Fruit fly (Drosophila melanogaster) S2 (cell line): Measurements from ENCODE around the gene Hex-t1.

Experiments used
- CG8478 ChIP-seq: fragments of >200 bp; optimal IDR thresholded peaks from 2 replicates; lab custom pipeline; 2018
- CTCF ChIP-seq, 2 experiments: fragments of >200 bp; optimal IDR thresholded peaks; 2 replicates each; lab custom pipeline; 2018

DNA sequence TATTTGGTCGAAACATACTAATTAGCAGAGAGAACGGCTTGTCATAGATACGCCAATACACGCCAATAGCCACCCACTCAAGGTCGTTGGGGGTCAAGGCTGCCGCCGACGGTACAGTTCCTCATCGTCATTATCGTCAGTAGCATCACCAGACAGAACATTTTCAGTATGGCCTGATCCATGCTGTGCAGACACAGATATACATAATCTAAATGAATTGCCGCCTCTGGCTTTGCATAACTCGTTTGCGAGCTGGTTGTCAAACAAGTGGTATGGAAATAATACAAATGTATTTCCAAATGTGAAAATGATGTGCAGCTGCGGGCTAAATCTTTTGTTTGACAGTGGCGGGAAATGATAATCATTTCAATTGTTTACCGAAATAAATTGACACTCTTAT lies 14.3 kb downstream of the Hex-t1 start:
- TF ChIP-seq CTCF (optimal IDR thresholded peaks at IDR 0.05; lab: Kevin White, UChicago), result no peak
- TF ChIP-seq CG8478 (lab: Kevin White, UChicago), result no peak
